Fruit fly (Drosophila melanogaster): Measurements from ENCODE around the gene CG5245.

DNA sequence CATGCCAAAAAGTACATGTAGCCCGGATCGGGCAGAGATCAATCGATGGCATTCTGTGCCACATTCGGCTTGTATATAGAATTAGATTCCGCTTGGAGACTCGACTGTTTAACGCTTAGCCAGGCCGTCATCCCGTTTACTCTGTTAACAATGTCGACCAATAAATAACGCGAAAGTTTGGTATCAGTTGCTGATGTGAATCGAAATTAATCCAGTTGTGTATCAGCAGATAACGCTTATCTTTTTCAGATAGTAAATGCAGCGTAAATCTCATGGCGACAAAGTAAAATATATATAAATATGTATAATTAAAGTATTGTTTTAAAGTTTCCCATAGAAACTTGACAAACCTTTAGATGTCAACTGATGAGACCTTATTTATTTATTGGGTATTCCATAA lies 17.9 kb upstream of the CG5245 start:
- no peak for TF ChIP-seq CTCF (optimal IDR thresholded peaks at IDR 0.05)
- no peak for TF ChIP-seq CG8478 (optimal IDR thresholded peaks at IDR 0.05)
